Fruit fly (Drosophila melanogaster) whole organism, pupa: ENCODE measurements around the gene vers.

Experiments used
- CG12605 ChIP-seq: fragments of 200-800 bp; sonication (Bioruptor generic); IDR thresholded peaks from 2 replicates; pipeline ENCODE4 v1.3.6; 2022; ENCODE audit warnings: missing biosample characterization, missing genetic modification characterization
- CG8301 ChIP-seq: fragments of 200-800 bp; sonication (Bioruptor generic); optimal IDR thresholded peaks from 2 replicates; lab custom pipeline; 2018; ENCODE audit warnings: missing biosample characterization, mild to moderate bottlenecking, missing genetic modification characterization
- D1 ChIP-seq: fragments of 200-800 bp; sonication (Bioruptor generic); optimal IDR thresholded peaks from 2 replicates; lab custom pipeline; 2018; ENCODE audit warnings: missing biosample characterization, mild to moderate bottlenecking, missing genetic modification characterization, moderate library complexity
- Ets98B ChIP-seq: fragments of 200-800 bp; sonication (Bioruptor generic); IDR thresholded peaks from 2 replicates; pipeline ENCODE4 v1.3.6; 2022; ENCODE audit warnings: missing biosample characterization, missing genetic modification characterization
- Pif1B ChIP-seq: fragments of 200-800 bp; sonication (Bioruptor generic); optimal IDR thresholded peaks from 3 replicates; lab custom pipeline; 2016; ENCODE audit warnings: missing biosample characterization, missing genetic modification characterization

DNA sequence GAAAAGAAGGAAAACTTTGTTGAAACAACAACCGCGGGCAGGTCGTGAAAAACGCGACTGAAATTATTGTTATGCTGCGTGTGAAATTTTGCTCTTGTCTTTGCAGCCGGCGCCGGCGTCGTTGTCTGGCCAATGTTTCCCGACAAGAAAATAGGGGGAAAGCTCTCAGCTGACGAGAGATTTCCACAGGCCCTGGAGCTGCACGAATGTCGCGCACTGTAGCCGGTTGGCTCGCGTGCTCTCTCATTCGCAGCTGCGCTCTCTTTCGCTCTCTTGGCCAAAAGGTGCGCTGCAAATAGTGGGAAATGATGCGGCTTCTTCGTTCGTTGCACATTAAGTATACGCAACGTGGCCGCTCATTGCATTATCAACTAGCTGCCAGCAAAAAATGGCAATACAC, 47.8 kb downstream of the vers start, which contains the start of gene CG9760:
- TF ChIP-seq D1 (tag; lab: Kevin White, UChicago) = no peak
- TF ChIP-seq CG8301 (tag; lab: Kevin White, UChicago) = no peak
- no peak for TF ChIP-seq CG12605 (GFP tag; lab: Robert Waterston, UW)
- no peak for TF ChIP-seq Pif1B (GFP tag; lab: Kevin White, UChicago)
- TF ChIP-seq Ets98B (GFP tag; lab: Robert Waterston, UW) = no peak; the same call in 1 of the 2 replicates
